Fruit fly (Drosophila melanogaster) whole organism, embryonic: ENCODE measurements around the gene Muc96D.

Source experiments
- Atf-2 ChIP-seq: fragments of 200-800 bp; sonication (Bioruptor generic); optimal IDR thresholded peaks from 2 replicates; lab custom pipeline; 2016; ENCODE audit warnings: missing biosample characterization, missing genetic modification characterization
- Atf6 ChIP-seq: fragments of 200-800 bp; sonication (Bioruptor generic); IDR thresholded peaks from 2 replicates; pipeline ENCODE4 v1.3.6; 2022; ENCODE audit warnings: missing biosample characterization, missing genetic modification characterization
- CG10209 ChIP-seq: fragments of 200-800 bp; sonication (Bioruptor generic); optimal IDR thresholded peaks from 3 replicates; lab custom pipeline; 2017; ENCODE audit warnings: missing biosample characterization, mild to moderate bottlenecking, missing genetic modification characterization, missing genetic modification reagents
- CG10321 ChIP-seq: fragments of 200-800 bp; sonication (Bioruptor generic); IDR thresholded peaks from 2 replicates; pipeline ENCODE4 v1.3.6; 2022; ENCODE audit warnings: missing biosample characterization, missing genetic modification characterization
- CG11093 ChIP-seq: fragments of 200-800 bp; sonication (Bioruptor generic); IDR thresholded peaks from 3 replicates; pipeline ENCODE4 v1.3.6; 2022; ENCODE audit warnings: missing biosample characterization, missing genetic modification characterization
- CG12391 ChIP-seq: fragments of 200-800 bp; sonication (Bioruptor generic); optimal IDR thresholded peaks from 3 replicates; lab custom pipeline; 2018; ENCODE audit warnings: missing biosample characterization, mild to moderate bottlenecking, missing genetic modification characterization, moderate library complexity
- CG16779 ChIP-seq: fragments of 200-800 bp; sonication (Bioruptor generic); IDR thresholded peaks from 2 replicates; pipeline ENCODE4 v1.3.6; 2022; ENCODE audit warnings: missing biosample characterization, missing genetic modification characterization
- CG17186 ChIP-seq: fragments of 200-800 bp; sonication (Bioruptor generic); optimal IDR thresholded peaks from 3 replicates; lab custom pipeline; 2017; ENCODE audit warnings: missing biosample characterization, missing genetic modification reagents, missing genetic modification characterization
- CG17385 ChIP-seq: fragments of 200-800 bp; sonication (Bioruptor generic); optimal IDR thresholded peaks from 3 replicates; lab custom pipeline; 2018; ENCODE audit warnings: missing biosample characterization, mild to moderate bottlenecking, missing genetic modification characterization
- CG17829 ChIP-seq: fragments of 200-800 bp; optimal IDR thresholded peaks from 2 replicates; lab custom pipeline; 2019; ENCODE audit warnings: missing biosample characterization, mild to moderate bottlenecking, missing genetic modification characterization, moderate library complexity
- CG18476 ChIP-seq: fragments of 200-800 bp; sonication (Bioruptor generic); optimal IDR thresholded peaks from 2 replicates; lab custom pipeline; 2016; ENCODE audit warnings: missing biosample characterization, mild to moderate bottlenecking, missing genetic modification characterization
- CG18764 ChIP-seq: fragments of 200-800 bp; sonication (Bioruptor generic); optimal IDR thresholded peaks from 3 replicates; lab custom pipeline; 2016; ENCODE audit warnings: missing biosample characterization, missing genetic modification characterization
- CG31365 ChIP-seq: fragments of 200-800 bp; sonication (Bioruptor generic); optimal IDR thresholded peaks from 2 replicates; lab custom pipeline; 2018; ENCODE audit warnings: missing biosample characterization, mild to moderate bottlenecking, missing genetic modification characterization
- CG33213 ChIP-seq: fragments of 200-800 bp; sonication (Bioruptor generic); optimal IDR thresholded peaks from 3 replicates; lab custom pipeline; 2016; ENCODE audit warnings: missing biosample characterization, missing genetic modification characterization
- CG4360 ChIP-seq: fragments of 200-800 bp; sonication (Bioruptor generic); IDR thresholded peaks from 2 replicates; pipeline ENCODE4 v1.3.6; 2022; ENCODE audit warnings: missing biosample characterization, missing genetic modification characterization
- CG7963 ChIP-seq: fragments of 200-800 bp; sonication (Bioruptor generic); IDR thresholded peaks from 3 replicates; pipeline ENCODE4 v1.3.6; 2022; ENCODE audit warnings: missing biosample characterization, missing genetic modification characterization; ENCODE audit not compliant: partially characterized antibody
- CG9817 ChIP-seq: fragments of 200-800 bp; sonication (Bioruptor generic); optimal IDR thresholded peaks from 2 replicates; lab custom pipeline; 2018; ENCODE audit warnings: missing biosample characterization, mild to moderate bottlenecking, missing genetic modification characterization, moderate library complexity
- D19A ChIP-seq: fragments of 200-800 bp; optimal IDR thresholded peaks from 3 replicates; lab custom pipeline; 2019; ENCODE audit warnings: missing biosample characterization, mild to moderate bottlenecking, missing genetic modification characterization, moderate library complexity
- D19B ChIP-seq: fragments of 200-800 bp; sonication (Bioruptor generic); optimal IDR thresholded peaks from 2 replicates; lab custom pipeline; 2017; ENCODE audit warnings: missing biosample characterization, mild to moderate bottlenecking, missing genetic modification characterization
- Ets97D ChIP-seq: fragments of 200-800 bp; sonication (Bioruptor generic); optimal IDR thresholded peaks from 3 replicates; lab custom pipeline; 2016; ENCODE audit warnings: missing biosample characterization, missing genetic modification characterization
- Fer1 ChIP-seq: fragments of 200-800 bp; sonication (Bioruptor generic); optimal IDR thresholded peaks from 2 replicates; lab custom pipeline; 2017; ENCODE audit warnings: missing biosample characterization, mild to moderate bottlenecking, missing genetic modification characterization
- Hand ChIP-seq: fragments of 200-800 bp; sonication (Bioruptor generic); optimal IDR thresholded peaks from 2 replicates; lab custom pipeline; 2017; ENCODE audit warnings: mild to moderate bottlenecking, missing biosample characterization, missing genetic modification reagents, missing genetic modification characterization
- Opbp ChIP-seq: fragments of 200-800 bp; sonication (Bioruptor generic); IDR thresholded peaks from 3 replicates; pipeline ENCODE4 v1.3.6; 2022; ENCODE audit warnings: missing biosample characterization, missing genetic modification characterization; ENCODE audit not compliant: partially characterized antibody
- PHDP ChIP-seq: fragments of 200-800 bp; sonication (Bioruptor generic); optimal IDR thresholded peaks from 3 replicates; lab custom pipeline; 2018; ENCODE audit warnings: missing biosample characterization, mild to moderate bottlenecking, missing genetic modification characterization, moderate library complexity
- Pdp1 ChIP-seq, 2 experiments: fragments of 200-800 bp; sonication (Bioruptor generic); optimal IDR thresholded peaks; 3 replicates each; lab custom pipeline; 2016; ENCODE audit warnings: missing biosample characterization in 2 of 2, missing genetic modification characterization in 2 of 2, mild to moderate bottlenecking in 1 of 2, moderate library complexity in 1 of 2
- Six4 ChIP-seq: fragments of 200-800 bp; sonication (Bioruptor generic); optimal IDR thresholded peaks from 2 replicates; lab custom pipeline; 2016; ENCODE audit warnings: missing biosample characterization, missing genetic modification characterization
- ac ChIP-seq: fragments of 200-800 bp; sonication (Bioruptor generic); optimal IDR thresholded peaks from 3 replicates; lab custom pipeline; 2017; ENCODE audit warnings: missing biosample characterization, mild to moderate bottlenecking, missing genetic modification characterization
- ash1 ChIP-seq: fragments of 200-800 bp; sonication (Bioruptor generic); optimal IDR thresholded peaks from 2 replicates; lab custom pipeline; 2018; ENCODE audit warnings: missing biosample characterization, mild to moderate bottlenecking, missing genetic modification characterization
- cas ChIP-seq: fragments of 200-800 bp; sonication (Bioruptor generic); IDR thresholded peaks from 2 replicates; pipeline ENCODE4 v1.3.6; 2022; ENCODE audit warnings: missing biosample characterization, missing genetic modification characterization
- chif ChIP-seq, 2 experiments: fragments of 200-800 bp; sonication (Bioruptor generic); optimal IDR thresholded peaks; 3 replicates each; lab custom pipeline; 2016; ENCODE audit warnings: missing biosample characterization in 2 of 2, missing genetic modification characterization in 2 of 2
- chinmo ChIP-seq: fragments of 200-800 bp; sonication (Bioruptor generic); IDR thresholded peaks from 4 replicates; pipeline ENCODE4 v1.3.6; 2022; ENCODE audit warnings: missing biosample characterization, missing genetic modification characterization; ENCODE audit not compliant: partially characterized antibody
- crp ChIP-seq, 2 experiments: fragments of 200-800 bp; sonication (Bioruptor generic); optimal IDR thresholded peaks; 2 replicates in 1 of 2; 3 replicates in 1 of 2; lab custom pipeline; 2017; ENCODE audit warnings: missing biosample characterization in 2 of 2, missing genetic modification characterization in 2 of 2, mild to moderate bottlenecking in 1 of 2, moderate library complexity in 1 of 2
- dmrt11E ChIP-seq: fragments of 200-800 bp; sonication (Bioruptor generic); optimal IDR thresholded peaks from 3 replicates; lab custom pipeline; 2018; ENCODE audit warnings: missing biosample characterization, mild to moderate bottlenecking, missing genetic modification characterization, moderate library complexity
- dmrt99B ChIP-seq: fragments of 200-800 bp; sonication (Bioruptor generic); optimal IDR thresholded peaks from 2 replicates; lab custom pipeline; 2018; ENCODE audit warnings: missing biosample characterization, mild to moderate bottlenecking, missing genetic modification characterization, moderate library complexity
- ems ChIP-seq: fragments of 200-800 bp; sonication (Bioruptor generic); optimal IDR thresholded peaks from 3 replicates; lab custom pipeline; 2016; ENCODE audit warnings: missing biosample characterization, missing genetic modification characterization
- en ChIP-seq: fragments of 200-800 bp; sonication (Bioruptor generic); optimal IDR thresholded peaks from 2 replicates; lab custom pipeline; 2016; ENCODE audit warnings: missing biosample characterization, missing genetic modification characterization
- fd102C ChIP-seq: fragments of 200-800 bp; sonication (Bioruptor generic); optimal IDR thresholded peaks from 2 replicates; lab custom pipeline; 2018; ENCODE audit warnings: missing biosample characterization, mild to moderate bottlenecking, missing genetic modification characterization, moderate library complexity
- fd96Cb ChIP-seq: fragments of 200-800 bp; sonication (Bioruptor generic); optimal IDR thresholded peaks from 2 replicates; lab custom pipeline; 2018; ENCODE audit warnings: missing biosample characterization, mild to moderate bottlenecking, missing genetic modification characterization, moderate library complexity
- gem ChIP-seq: fragments of 200-800 bp; sonication (Bioruptor generic); optimal IDR thresholded peaks from 2 replicates; lab custom pipeline; 2019; ENCODE audit warnings: missing biosample characterization, mild to moderate bottlenecking, missing genetic modification characterization, moderate library complexity
- hbn ChIP-seq: fragments of 200-800 bp; sonication (Bioruptor generic); IDR thresholded peaks from 2 replicates; pipeline ENCODE4 v1.3.6; 2022; ENCODE audit warnings: missing biosample characterization, missing genetic modification characterization; ENCODE audit not compliant: partially characterized antibody
- jigr1 ChIP-seq: fragments of 200-800 bp; sonication (Bioruptor generic); IDR thresholded peaks from 3 replicates; pipeline ENCODE4 v1.3.6; 2022; ENCODE audit warnings: missing biosample characterization, missing genetic modification characterization
- ken ChIP-seq: fragments of 200-800 bp; sonication (Bioruptor generic); IDR thresholded peaks from 3 replicates; pipeline ENCODE4 v1.3.6; 2022; ENCODE audit warnings: missing biosample characterization, missing genetic modification characterization
- mam ChIP-seq: fragments of 200-800 bp; sonication (Bioruptor generic); optimal IDR thresholded peaks from 3 replicates; lab custom pipeline; 2016; ENCODE audit warnings: missing biosample characterization, missing genetic modification characterization
- sd ChIP-seq: fragments of 200-800 bp; sonication (Bioruptor generic); optimal IDR thresholded peaks from 3 replicates; lab custom pipeline; 2018; ENCODE audit warnings: missing biosample characterization, mild to moderate bottlenecking, missing genetic modification characterization, moderate library complexity
- trh ChIP-seq: fragments of 200-800 bp; sonication (Bioruptor generic); optimal IDR thresholded peaks from 2 replicates; lab custom pipeline; 2016; ENCODE audit warnings: missing biosample characterization, missing genetic modification characterization
- unc-4 ChIP-seq: fragments of 200-800 bp; sonication (Bioruptor generic); IDR thresholded peaks from 2 replicates; pipeline ENCODE4 v1.3.6; 2022; ENCODE audit warnings: missing biosample characterization, missing genetic modification characterization; ENCODE audit not compliant: partially characterized antibody
- z ChIP-seq: fragments of 200-800 bp; sonication (Bioruptor generic); IDR thresholded peaks from 3 replicates; pipeline ENCODE4 v1.3.6; 2022; ENCODE audit warnings: missing biosample characterization, missing genetic modification characterization

The Muc96D gene

DNA sequence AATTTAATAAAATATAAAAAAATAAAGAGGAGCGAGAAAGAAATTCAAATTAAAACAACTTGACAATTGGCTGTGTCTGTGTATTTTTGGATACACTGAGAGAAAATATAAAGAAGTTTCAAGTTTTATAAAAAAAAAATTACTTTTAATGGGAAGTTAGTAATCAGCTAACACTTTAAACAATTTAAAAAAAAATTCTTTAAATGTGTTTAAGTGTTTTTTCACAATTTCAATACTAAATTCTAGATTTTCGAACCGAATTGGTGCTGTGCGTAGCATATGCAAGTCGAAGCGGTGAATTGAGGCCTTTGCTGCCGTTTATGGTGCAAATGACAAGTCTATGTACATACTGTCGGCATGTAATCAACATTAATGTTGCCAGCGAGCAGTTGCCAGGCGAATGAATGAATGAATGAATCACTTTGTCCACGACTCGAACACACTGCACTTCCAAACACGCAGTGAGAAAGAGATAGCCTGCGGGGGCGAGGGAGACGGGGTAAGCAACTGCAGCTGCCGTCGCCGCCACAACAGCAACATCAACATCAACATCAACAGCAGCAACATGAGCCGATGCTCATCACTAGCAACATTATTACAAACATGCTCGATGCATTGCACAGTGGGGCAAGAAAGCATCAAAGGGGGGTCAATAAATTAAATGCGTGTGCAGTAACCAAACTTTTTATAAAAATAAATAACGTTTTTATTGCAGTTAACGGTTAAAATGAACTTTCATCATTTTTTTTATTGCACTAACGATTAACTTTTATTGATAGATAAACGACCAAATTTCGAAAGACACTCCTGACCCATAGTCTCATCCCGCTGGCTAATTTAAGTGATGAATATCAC, 45.3 kb upstream of the Muc96D start (continued):
- TF ChIP-seq CG18476 (GFP tag; lab: Kevin White, UChicago) (peak; percentile 25), CG7963 (GFP tag; lab: Robert Waterston, UW) (peak; percentile 16; the same call in 1 of the 3 replicates), sd (tag; lab: Kevin White, UChicago) (no peak), fd96Cb (tag; lab: Kevin White, UChicago) (peak; percentile 84), en (GFP tag; lab: Kevin White, UChicago) (no peak), jigr1 (GFP tag; lab: Robert Waterston, UW) (0 out of 3 replicates have a peak, but pooled peaks have one; percentile 34), CG12391 (peak; percentile 76), hbn (GFP tag; lab: Robert Waterston, UW) (no peak), Six4 (GFP tag; lab: Kevin White, UChicago) (peak; percentile 53), z (GFP tag; lab: Robert Waterston, UW) (no peak), ken (GFP tag; lab: Robert Waterston, UW) (0 out of 3 replicates have a peak, but pooled peaks have one; percentile 56), CG9817 (tag; lab: Kevin White, UChicago) (no peak), ems (GFP tag; lab: Kevin White, UChicago) (peak; percentile 23), chif (GFP tag; optimal IDR thresholded peaks at IDR 0.05; lab: Kevin White, UChicago) (peak; percentile 62 to 70), chinmo (GFP tag; lab: Robert Waterston, UW) (no peak), CG33213 (GFP tag; lab: Kevin White, UChicago) (peak; percentile 33), gem (tag; lab: Kevin White, UChicago) (peak; percentile 89), trh (peak; percentile 37), dmrt11E (tag; lab: Kevin White, UChicago) (peak; percentile 93), mam (peak; percentile 51), Atf6 (no peak), CG17186 (GFP tag; lab: Kevin White, UChicago) (no peak), fd102C (no peak), CG10209 (GFP tag; lab: Kevin White, UChicago) (peak; percentile 63), D19A (peak; percentile 62), Fer1 (no peak), CG11093 (GFP tag; lab: Robert Waterston, UW) (peak; percentile 68), CG17385 (GFP tag; lab: Kevin White, UChicago) (peak; percentile 32), PHDP (peak; percentile 72), ac (GFP tag; lab: Kevin White, UChicago) (peak; percentile 41), dmrt99B (tag; lab: Kevin White, UChicago) (peak; percentile 77), Pdp1 (GFP tag; optimal IDR thresholded peaks at IDR 0.05; lab: Kevin White, UChicago) (peak; percentile 64 to 68), D19B (GFP tag; lab: Kevin White, UChicago) (no peak), CG10321 (GFP tag; lab: Robert Waterston, UW) (no peak; the same call in 1 of the 2 replicates), crp (GFP tag; optimal IDR thresholded peaks at IDR 0.05; lab: Kevin White, UChicago) (peak in 1 of 2 experiments; percentile 22), CG16779 (GFP tag; lab: Robert Waterston, UW) (no peak), Ets97D (GFP tag; lab: Kevin White, UChicago) (no peak), Opbp (GFP tag; lab: Robert Waterston, UW) (0 out of 3 replicates have a peak, but pooled peaks have one; percentile 32), CG18764 (peak; percentile 61), Hand (no peak), cas (GFP tag; lab: Robert Waterston, UW) (no peak), Atf-2 (GFP tag; lab: Kevin White, UChicago) (peak; percentile 45), CG4360 (GFP tag; lab: Robert Waterston, UW) (no peak), CG31365 (tag; lab: Kevin White, UChicago) (no peak), CG17829 (tag; lab: Kevin White, UChicago) (peak; percentile 86), ash1 (no peak), unc-4 (GFP tag; lab: Robert Waterston, UW) (no peak)
